Fruit fly (Drosophila melanogaster) whole organism, embryonic: ENCODE results near the gene trbl.

Experiments
- Blimp-1 ChIP-seq: fragments of 200-800 bp; sonication (Bioruptor generic); optimal IDR thresholded peaks from 3 replicates; lab custom pipeline; 2018; ENCODE audit warnings: missing biosample characterization, missing genetic modification characterization, mild to moderate bottlenecking, moderate library complexity, missing genetic modification reagents
- CG11398 ChIP-seq: fragments of 200-800 bp; sonication (Bioruptor generic); optimal IDR thresholded peaks from 2 replicates; lab custom pipeline; 2016; ENCODE audit warnings: missing biosample characterization, missing genetic modification characterization
- CG13624 ChIP-seq: fragments of 200-800 bp; sonication (Bioruptor generic); optimal IDR thresholded peaks from 2 replicates; lab custom pipeline; 2016; ENCODE audit warnings: missing biosample characterization, missing genetic modification characterization
- CG13775 ChIP-seq: fragments of 200-800 bp; sonication (Bioruptor generic); optimal IDR thresholded peaks from 3 replicates; lab custom pipeline; 2017; ENCODE audit warnings: missing biosample characterization, mild to moderate bottlenecking, missing genetic modification characterization
- CG13894 ChIP-seq: fragments of 200-800 bp; sonication (Bioruptor generic); optimal IDR thresholded peaks from 3 replicates; lab custom pipeline; 2018; ENCODE audit warnings: missing biosample characterization, mild to moderate bottlenecking, missing genetic modification characterization, moderate library complexity
- CG15479 ChIP-seq: fragments of 200-800 bp; sonication (Bioruptor generic); optimal IDR thresholded peaks from 3 replicates; lab custom pipeline; 2019; ENCODE audit warnings: missing biosample characterization, mild to moderate bottlenecking, missing genetic modification characterization, moderate library complexity
- CG16813 ChIP-seq: fragments of 200-800 bp; sonication (Bioruptor generic); IDR thresholded peaks from 3 replicates; pipeline ENCODE4 v1.3.6; 2022; ENCODE audit warnings: missing biosample characterization, missing genetic modification characterization; ENCODE audit not compliant: partially characterized antibody
- CG17568 ChIP-seq: fragments of 200-800 bp; sonication (Bioruptor generic); optimal IDR thresholded peaks from 2 replicates; lab custom pipeline; 2018; ENCODE audit warnings: missing biosample characterization, mild to moderate bottlenecking, missing genetic modification characterization, moderate library complexity
- CG2199 ChIP-seq: fragments of 200-800 bp; sonication (Bioruptor generic); IDR thresholded peaks from 3 replicates; pipeline ENCODE4 v1.3.6; 2022; ENCODE audit warnings: missing biosample characterization, missing genetic modification characterization
- CG2202 ChIP-seq: fragments of 200-800 bp; sonication (Bioruptor generic); optimal IDR thresholded peaks from 2 replicates; lab custom pipeline; 2018; ENCODE audit warnings: missing biosample characterization, mild to moderate bottlenecking, missing genetic modification characterization
- CG2875 ChIP-seq: fragments of 200-800 bp; sonication (Bioruptor generic); optimal IDR thresholded peaks from 2 replicates; lab custom pipeline; 2017; ENCODE audit warnings: missing biosample characterization, mild to moderate bottlenecking, missing genetic modification characterization, missing genetic modification reagents
- CG32767 ChIP-seq: fragments of 200-800 bp; sonication (Bioruptor generic); IDR thresholded peaks from 2 replicates; pipeline ENCODE4 v1.3.6; 2022; ENCODE audit warnings: missing biosample characterization, missing genetic modification characterization
- CG42726 ChIP-seq: fragments of 200-800 bp; sonication (Bioruptor generic); IDR thresholded peaks from 2 replicates; pipeline ENCODE4 v1.3.6; 2022; ENCODE audit warnings: missing biosample characterization, missing genetic modification characterization; ENCODE audit not compliant: partially characterized antibody
- CG6689 ChIP-seq: fragments of 200-800 bp; sonication (Bioruptor generic); IDR thresholded peaks from 2 replicates; pipeline ENCODE4 v1.3.6; 2022; ENCODE audit warnings: missing biosample characterization, missing genetic modification characterization
- CG9727 ChIP-seq: fragments of 200-800 bp; sonication (Bioruptor generic); optimal IDR thresholded peaks from 3 replicates; lab custom pipeline; 2017; ENCODE audit warnings: missing biosample characterization, mild to moderate bottlenecking, missing genetic modification characterization
- D ChIP-seq, 2 experiments: fragments of 200-800 bp in 1 of 2; fragments of >200 bp in 1 of 2; sonication (Bioruptor generic) in 1 of 2; optimal IDR thresholded peaks; 2 replicates in 1 of 2; 3 replicates in 1 of 2; lab custom pipeline; 2017; ENCODE audit warnings: mild to moderate bottlenecking in 1 of 2, missing biosample characterization in 1 of 2, missing genetic modification characterization in 1 of 2, missing genetic modification reagents in 1 of 2
- Dek ChIP-seq: fragments of 200-800 bp; sonication (Bioruptor generic); optimal IDR thresholded peaks from 3 replicates; lab custom pipeline; 2019; ENCODE audit warnings: missing biosample characterization, mild to moderate bottlenecking, missing genetic modification characterization, moderate library complexity
- HLHmδ ChIP-seq: fragments of 200-800 bp; sonication (Bioruptor generic); optimal IDR thresholded peaks from 2 replicates; lab custom pipeline; 2018; ENCODE audit warnings: missing biosample characterization, mild to moderate bottlenecking, missing genetic modification characterization, moderate library complexity
- Hr78 ChIP-seq, 2 experiments: fragments of 200-800 bp in 1 of 2; fragments of >200 bp in 1 of 2; sonication (Bioruptor generic) in 1 of 2; optimal IDR thresholded peaks; 2 replicates each; lab custom pipeline; 2017 to 2019; ENCODE audit warnings: missing biosample characterization in 2 of 2, missing genetic modification characterization in 2 of 2, mild to moderate bottlenecking in 1 of 2, moderate library complexity in 1 of 2
- Med ChIP-seq: fragments of 200-800 bp; sonication (Bioruptor generic); peaks from one replicate; lab custom pipeline; 2016; ENCODE audit warnings: missing biosample characterization, missing genetic modification characterization, mild to moderate bottlenecking, inconsistent platforms, moderate library complexity
- Neu2 ChIP-seq: fragments of 200-800 bp; sonication (Bioruptor generic); optimal IDR thresholded peaks from 3 replicates; lab custom pipeline; 2016; ENCODE audit warnings: missing biosample characterization, missing genetic modification characterization, borderline replicate concordance
- NfI ChIP-seq: fragments of 200-800 bp; sonication (Bioruptor generic); optimal IDR thresholded peaks from 3 replicates; lab custom pipeline; 2018; ENCODE audit warnings: missing biosample characterization, mild to moderate bottlenecking, missing genetic modification characterization, moderate library complexity
- ac ChIP-seq: fragments of 200-800 bp; sonication (Bioruptor generic); optimal IDR thresholded peaks from 3 replicates; lab custom pipeline; 2017; ENCODE audit warnings: missing biosample characterization, mild to moderate bottlenecking, missing genetic modification characterization
- ato ChIP-seq: fragments of 200-800 bp; sonication (Bioruptor generic); IDR thresholded peaks from 2 replicates; pipeline ENCODE4 v1.3.6; 2022; ENCODE audit warnings: missing biosample characterization, missing genetic modification characterization; ENCODE audit not compliant: partially characterized antibody
- ci ChIP-seq: fragments of 200-800 bp; sonication (Bioruptor generic); IDR thresholded peaks from 3 replicates; pipeline ENCODE4 v1.3.6; 2022; ENCODE audit warnings: missing biosample characterization, missing genetic modification characterization
- eve ChIP-seq, 2 experiments: fragments of >200 bp; optimal IDR thresholded peaks; 2 replicates each; lab custom pipeline; 2017; ENCODE audit warnings: missing biosample characterization in 2 of 2, missing genetic modification characterization in 2 of 2
- gem ChIP-seq: fragments of 200-800 bp; sonication (Bioruptor generic); optimal IDR thresholded peaks from 2 replicates; lab custom pipeline; 2019; ENCODE audit warnings: missing biosample characterization, mild to moderate bottlenecking, missing genetic modification characterization, moderate library complexity
- ken ChIP-seq: fragments of 200-800 bp; sonication (Bioruptor generic); IDR thresholded peaks from 3 replicates; pipeline ENCODE4 v1.3.6; 2022; ENCODE audit warnings: missing biosample characterization, missing genetic modification characterization
- lbe ChIP-seq: fragments of 200-800 bp; sonication (Bioruptor generic); optimal IDR thresholded peaks from 2 replicates; lab custom pipeline; 2016; ENCODE audit warnings: missing biosample characterization, mild to moderate bottlenecking, missing genetic modification characterization
- luna ChIP-seq: fragments of 200-800 bp; sonication (Bioruptor generic); optimal IDR thresholded peaks from 2 replicates; lab custom pipeline; 2016; ENCODE audit warnings: missing biosample characterization, missing genetic modification characterization
- nerfin-1 ChIP-seq: fragments of 200-800 bp; sonication (Bioruptor generic); optimal IDR thresholded peaks from 3 replicates; lab custom pipeline; 2019; ENCODE audit warnings: missing biosample characterization, mild to moderate bottlenecking, missing genetic modification characterization, moderate library complexity
- nom ChIP-seq: fragments of 200-800 bp; sonication (Bioruptor generic); optimal IDR thresholded peaks from 2 replicates; lab custom pipeline; 2017; ENCODE audit warnings: missing biosample characterization, missing genetic modification characterization, mild to moderate bottlenecking, moderate library complexity, missing genetic modification reagents
- pros ChIP-seq: fragments of 200-800 bp; sonication (Bioruptor generic); optimal IDR thresholded peaks from 3 replicates; lab custom pipeline; 2019; ENCODE audit warnings: missing biosample characterization, mild to moderate bottlenecking, missing genetic modification characterization, moderate library complexity
- pzg ChIP-seq: fragments of 200-800 bp; sonication (Bioruptor generic); optimal IDR thresholded peaks from 3 replicates; lab custom pipeline; 2018; ENCODE audit warnings: missing biosample characterization, mild to moderate bottlenecking, missing genetic modification characterization, moderate library complexity
- ranshi ChIP-seq: fragments of 200-800 bp; sonication (Bioruptor generic); IDR thresholded peaks from 2 replicates; pipeline ENCODE4 v1.3.6; 2022; ENCODE audit warnings: missing biosample characterization, missing genetic modification characterization
- rib ChIP-seq: fragments of 200-800 bp; sonication (Bioruptor generic); IDR thresholded peaks from 2 replicates; pipeline ENCODE4 v1.3.6; 2022; ENCODE audit warnings: missing biosample characterization, missing genetic modification characterization
- schlank ChIP-seq: fragments of 200-800 bp; sonication (Bioruptor generic); optimal IDR thresholded peaks from 2 replicates; lab custom pipeline; 2018; ENCODE audit warnings: missing biosample characterization, mild to moderate bottlenecking, missing genetic modification characterization
- sens ChIP-seq: fragments of 200-800 bp; sonication (Bioruptor generic); peaks from one replicate; lab custom pipeline; 2016; ENCODE audit warnings: missing biosample characterization, missing genetic modification characterization
- seq ChIP-seq: fragments of 200-800 bp; sonication (Bioruptor generic); IDR thresholded peaks from 2 replicates; pipeline ENCODE4 v1.3.6; 2022; ENCODE audit warnings: missing biosample characterization, missing genetic modification characterization
- slp2 ChIP-seq: fragments of 200-800 bp; sonication (Bioruptor generic); optimal IDR thresholded peaks from 2 replicates; lab custom pipeline; 2016; ENCODE audit warnings: missing biosample characterization, missing genetic modification characterization
- sna ChIP-seq: fragments of 200-800 bp; sonication (Bioruptor generic); IDR thresholded peaks from 2 replicates; pipeline ENCODE4 v1.3.6; 2022; ENCODE audit warnings: missing biosample characterization, missing genetic modification characterization; ENCODE audit not compliant: partially characterized antibody
- twi ChIP-seq: fragments of 200-800 bp; optimal IDR thresholded peaks from 2 replicates; lab custom pipeline; 2019; ENCODE audit warnings: missing biosample characterization, mild to moderate bottlenecking, missing genetic modification characterization, moderate library complexity
- zen ChIP-seq: fragments of 200-800 bp; sonication (Bioruptor generic); optimal IDR thresholded peaks from 3 replicates; lab custom pipeline; 2018; ENCODE audit warnings: missing biosample characterization, mild to moderate bottlenecking, missing genetic modification characterization, moderate library complexity

The trbl gene

DNA sequence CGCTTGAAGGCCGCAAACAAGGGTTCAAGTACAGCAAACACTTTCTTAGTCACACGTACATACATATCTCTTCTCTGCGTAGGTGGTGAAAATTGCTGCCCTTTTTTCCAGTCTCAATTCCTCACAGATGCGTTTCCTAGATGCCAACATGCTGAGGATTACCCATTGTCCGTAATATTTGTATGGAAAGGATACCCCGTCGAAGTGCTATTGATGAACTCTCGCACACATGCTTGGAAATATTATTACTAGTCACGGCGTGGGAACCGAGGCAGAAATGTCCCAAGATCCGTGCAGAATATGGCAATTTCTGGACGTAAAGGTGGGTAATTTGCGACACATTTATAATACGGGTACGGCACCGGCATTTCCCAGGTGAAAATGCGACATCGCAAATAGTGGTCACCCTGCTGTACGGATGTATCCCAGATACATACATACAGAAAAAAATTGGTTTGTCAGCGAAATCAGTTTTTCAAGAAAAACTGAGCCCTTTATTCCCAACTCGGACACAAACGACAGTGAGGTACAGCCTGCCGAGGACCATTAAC, 4.0 kb upstream of the trbl start:
- TF ChIP-seq pros (GFP tag; lab: Kevin White, UChicago): peak; percentile 44
- peak; percentile 76 for TF ChIP-seq CG17568 (GFP tag; lab: Kevin White, UChicago)
- TF ChIP-seq rib: 0 out of 2 replicates have a peak, but pooled peaks have one; percentile 12
- TF ChIP-seq nerfin-1 (tag; lab: Kevin White, UChicago): peak; percentile 8
- TF ChIP-seq CG2875: no peak
- TF ChIP-seq Dek: no peak
- TF ChIP-seq ranshi (GFP tag; lab: Robert Waterston, UW): no peak
- peak; percentile 92 for TF ChIP-seq twi (tag; lab: Kevin White, UChicago)
- peak; percentile 47 for TF ChIP-seq zen (tag; lab: Kevin White, UChicago)
- peak; percentile 19; the same call in 1 of the 3 replicates for TF ChIP-seq CG2199 (GFP tag; lab: Robert Waterston, UW)
- no peak for TF ChIP-seq CG2202 (tag; lab: Kevin White, UChicago)
- 0 out of 2 replicates have a peak, but pooled peaks have one; percentile 15 for TF ChIP-seq CG32767
- TF ChIP-seq ac (GFP tag; lab: Kevin White, UChicago): peak; percentile 13
- TF ChIP-seq luna: no peak
- peak; percentile 78 for TF ChIP-seq sens (GFP tag; lab: Kevin White, UChicago)
- TF ChIP-seq Neu2: peak; percentile 53
- no peak for TF ChIP-seq schlank (tag; lab: Kevin White, UChicago)
- peak; percentile 82 for TF ChIP-seq D (optimal IDR thresholded peaks at IDR 0.05; lab: Kevin White, UChicago)
- no peak for TF ChIP-seq D (GFP tag; optimal IDR thresholded peaks at IDR 0.05; lab: Kevin White, UChicago)
- TF ChIP-seq seq (GFP tag; lab: Robert Waterston, UW): 0 out of 2 replicates have a peak, but pooled peaks have one; percentile 6
- peak; percentile 22; the same call in 1 of the 2 replicates for TF ChIP-seq CG42726 (GFP tag; lab: Robert Waterston, UW)

- TF ChIP-seq ci (GFP tag; lab: Robert Waterston, UW) (peak; percentile 9; the same call in 1 of the 3 replicates), Blimp-1 (GFP tag; lab: Kevin White, UChicago) (peak; percentile 93), sna (GFP tag; lab: Robert Waterston, UW) (no peak), CG2199 (GFP tag; lab: Robert Waterston, UW) (peak; percentile 69; the same call in 1 of the 3 replicates), ken (GFP tag; lab: Robert Waterston, UW) (0 out of 3 replicates have a peak, but pooled peaks have one; percentile 22), CG15479 (peak; percentile 21), Med (peak; percentile 20), NfI (no peak), pzg (no peak), Hr78 (GFP tag; optimal IDR thresholded peaks at IDR 0.05; lab: Kevin White, UChicago) (no peak), HLHmδ (peak; percentile 5)
These were observed 3.1 kb upstream of the trbl start for dm6 chr3L:20404515-20404914.

dm6 chr3L:20403493-20404379, 2.3 kb upstream of the trbl start:
- peak; percentile 22 for TF ChIP-seq CG9727 (GFP tag; lab: Kevin White, UChicago)
- TF ChIP-seq lbe: peak; percentile 29
- no peak for TF ChIP-seq ato (GFP tag; lab: Robert Waterston, UW)
- peak; percentile 76 for TF ChIP-seq CG13894 (tag; lab: Kevin White, UChicago)
- 0 out of 3 replicates have a peak, but pooled peaks have one; percentile 27 for TF ChIP-seq ci (GFP tag; lab: Robert Waterston, UW)
- peak; percentile 20; the same call in 1 of the 2 replicates for TF ChIP-seq CG6689 (GFP tag; lab: Robert Waterston, UW)
- peak; percentile 68 for TF ChIP-seq Med
- peak; percentile 69 for TF ChIP-seq sens (GFP tag; lab: Kevin White, UChicago)
- no peak for TF ChIP-seq zen (tag; lab: Kevin White, UChicago)
- peak in 1 of 2 experiments; percentile 48 for TF ChIP-seq eve (GFP tag; optimal IDR thresholded peaks at IDR 0.05; lab: Kevin White, UChicago)
- TF ChIP-seq CG11398 (GFP tag; lab: Kevin White, UChicago): no peak
- TF ChIP-seq CG16813 (GFP tag; lab: Robert Waterston, UW): 0 out of 3 replicates have a peak, but pooled peaks have one; percentile 32
- TF ChIP-seq CG13775 (GFP tag; lab: Kevin White, UChicago): peak; percentile 15
- TF ChIP-seq slp2: no peak
- peak; percentile 26 for TF ChIP-seq CG13624 (GFP tag; lab: Kevin White, UChicago)
- peak; percentile 9 for TF ChIP-seq gem
- peak; percentile 22 for TF ChIP-seq nom (GFP tag; lab: Kevin White, UChicago)
